Worm (Caenorhabditis elegans): ENCODE data around the gene chil-15.
"Not testable (repeated sequence)": the region's sequence is repeated elsewhere in the genome, so short reads cannot be mapped to it uniquely, and the experiment has no call there.

chil-15 gene

DNA sequence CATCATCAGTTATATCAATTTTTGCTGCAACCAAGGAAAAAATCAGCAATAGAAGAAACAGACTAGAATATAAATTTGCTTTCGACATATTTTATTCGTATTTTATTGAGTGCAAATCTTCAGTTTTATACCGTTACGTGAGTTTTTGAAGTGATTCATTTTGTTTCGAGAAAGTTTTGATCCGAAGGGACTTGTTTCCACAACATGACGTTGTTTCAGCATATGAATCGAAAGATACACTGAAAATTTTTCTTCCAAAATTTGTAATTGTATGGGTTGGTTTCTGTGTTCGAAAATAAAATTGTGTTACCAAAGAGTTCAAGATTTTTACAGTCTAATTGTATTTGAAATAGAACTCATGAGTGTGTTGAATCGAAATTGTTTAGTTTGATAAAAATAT is 36.6 kb upstream of the chil-15 start, which contains the start of gene T19H5.7:
Gene T19H5.7, minus strand, starts transcription at position 101 of the 400 bp plus-strand sequence.
- TF ChIP-seq sea-1 (GFP tag; conservative IDR thresholded peaks at IDR 0.05) (no peak), tbx-37 (GFP tag; conservative IDR thresholded peaks at IDR 0.05) (no peak), ets-7 (tag; optimal IDR thresholded peaks at IDR 0.05) (no peak), hmbx-1 (tag; optimal IDR thresholded peaks at IDR 0.05) (no peak), hmg-4 (GFP tag; optimal IDR thresholded peaks at IDR 0.05) (no peak), aly-1 (tag; optimal IDR thresholded peaks at IDR 0.05) (no peak), flt-1 (GFP tag; IDR thresholded peaks at IDR 0.05) (no peak)

DNA sequence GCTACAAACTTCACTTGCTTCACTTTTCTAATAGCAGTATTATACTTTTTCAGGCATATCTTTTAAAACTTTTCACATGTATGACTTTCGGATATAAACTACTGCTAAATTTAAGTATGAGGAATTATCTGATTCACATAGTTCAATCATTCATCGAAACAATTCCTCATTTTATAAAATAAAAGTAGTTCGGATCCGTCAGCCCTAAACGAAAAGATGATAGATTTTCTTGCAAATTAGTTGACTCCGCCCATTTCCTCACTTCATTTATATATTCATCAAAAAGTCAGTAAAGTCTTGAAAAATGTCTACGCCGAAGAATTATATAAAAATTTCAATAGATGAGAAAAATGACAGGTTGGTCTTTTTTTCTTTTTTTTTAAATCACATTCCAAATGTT is 34.1 kb upstream of the chil-15 start, which contains the start of gene chil-27:
Gene chil-27, plus strand, starts transcription at position 301 of the 400 bp plus-strand sequence.
- TF ChIP-seq flt-1 (GFP tag; IDR thresholded peaks at IDR 0.05) (no peak), sea-1 (GFP tag; conservative IDR thresholded peaks at IDR 0.05) (no peak), hnd-1 (tag; optimal IDR thresholded peaks at IDR 0.05) (no peak), ama-1 (optimal IDR thresholded peaks at IDR 0.05) (no peak), scrt-1 (GFP tag; IDR thresholded peaks at IDR 0.05) (no peak), ceh-13 (GFP tag; optimal IDR thresholded peaks at IDR 0.05) (no peak), tbx-37 (GFP tag; conservative IDR thresholded peaks at IDR 0.05) (no peak), ets-7 (tag; optimal IDR thresholded peaks at IDR 0.05) (no peak), hmbx-1 (tag; optimal IDR thresholded peaks at IDR 0.05) (no peak), F13C5.2 (tag; optimal IDR thresholded peaks at IDR 0.05) (no peak)

DNA sequence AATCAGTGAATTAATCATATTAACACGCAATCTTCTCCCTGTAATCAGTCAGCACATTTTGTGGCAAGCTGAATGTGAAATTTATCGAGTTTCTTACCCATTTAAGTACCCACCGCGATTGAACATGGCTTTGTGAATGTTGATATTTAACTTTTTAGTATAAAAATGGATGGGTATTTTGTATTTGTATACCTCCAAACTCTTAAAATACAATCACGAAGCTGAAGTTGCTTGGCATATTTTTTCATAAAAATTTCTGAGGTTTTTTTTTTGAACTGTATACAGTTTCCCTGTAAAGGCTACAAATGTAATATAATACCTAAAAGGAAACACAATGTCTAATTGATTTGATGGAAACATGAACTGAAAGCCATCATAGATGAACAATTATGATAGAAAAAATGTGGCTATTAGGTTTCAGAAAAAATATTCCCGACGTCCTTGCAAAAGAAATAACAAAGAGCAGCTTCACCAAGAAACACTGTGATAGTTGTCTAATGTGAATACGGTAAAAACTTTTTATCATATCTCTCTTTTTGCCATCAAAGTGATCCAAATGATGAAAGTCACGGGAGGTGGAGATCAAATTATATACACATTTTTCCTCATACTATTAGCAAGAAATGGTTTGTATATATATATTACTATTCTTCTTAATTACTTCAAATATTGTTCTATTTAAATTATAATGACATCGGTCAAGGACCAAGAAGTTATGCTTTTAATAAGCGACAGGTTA is 31.1 kb upstream of the chil-15 start, which contains the start of the genes chil-25 and chil-26:
Gene chil-25, minus strand, starts transcription at position 101 of the 739 bp plus-strand sequence.
Gene chil-26, plus strand, starts transcription at position 689 of the 739 bp plus-strand sequence.
- TF ChIP-seq hmg-4 (GFP tag; optimal IDR thresholded peaks at IDR 0.05) (no peak), tbx-11 (GFP tag; IDR thresholded peaks at IDR 0.05) (no peak), aly-1 (tag; optimal IDR thresholded peaks at IDR 0.05) (no peak), B0310.2 (tag; optimal IDR thresholded peaks at IDR 0.05) (no peak), ets-7 (tag; optimal IDR thresholded peaks at IDR 0.05) (no peak), tbx-37 (GFP tag; conservative IDR thresholded peaks at IDR 0.05) (no peak), flt-1 (GFP tag; IDR thresholded peaks at IDR 0.05) (no peak), ama-1 (optimal IDR thresholded peaks at IDR 0.05) (no peak), pes-1 (GFP tag; IDR thresholded peaks at IDR 0.05) (no peak), F13C5.2 (tag; optimal IDR thresholded peaks at IDR 0.05) (no peak), ceh-13 (GFP tag; optimal IDR thresholded peaks at IDR 0.05) (no peak), tra-4 (tag; optimal IDR thresholded peaks at IDR 0.05) (no peak), sea-1 (GFP tag; conservative IDR thresholded peaks at IDR 0.05) (no peak), hnd-1 (tag; optimal IDR thresholded peaks at IDR 0.05) (no peak), ceh-36 (tag; optimal IDR thresholded peaks at IDR 0.05) (no peak), scrt-1 (GFP tag; IDR thresholded peaks at IDR 0.05) (no peak), hmbx-1 (tag; optimal IDR thresholded peaks at IDR 0.05) (no peak)

DNA sequence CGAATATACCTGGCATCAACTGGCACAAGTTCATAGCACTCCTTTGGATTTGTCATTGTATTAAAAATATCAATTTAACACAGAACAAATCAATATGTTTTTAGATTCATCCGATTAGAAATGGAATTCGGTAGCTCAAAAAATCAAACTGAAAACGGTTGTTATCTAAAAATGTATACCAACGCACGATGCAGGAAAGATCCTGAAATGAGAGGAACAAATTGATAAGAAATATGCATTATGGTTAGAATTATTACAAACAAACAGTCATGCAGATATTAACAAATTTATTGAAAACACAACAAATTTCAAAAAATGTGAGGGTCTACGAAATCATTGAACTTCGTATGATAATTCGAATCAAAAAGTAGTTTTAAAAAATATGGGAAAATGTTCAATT is 26.6 kb upstream of the chil-15 start, which contains the start of gene T19H5.6:
Gene T19H5.6, minus strand, starts transcription at position 195 of the 400 bp plus-strand sequence.
- TF ChIP-seq tbx-37 (GFP tag; conservative IDR thresholded peaks at IDR 0.05) (no peak), ets-7 (tag; optimal IDR thresholded peaks at IDR 0.05) (no peak), hnd-1 (tag; optimal IDR thresholded peaks at IDR 0.05) (no peak), pes-1 (GFP tag; IDR thresholded peaks at IDR 0.05) (no peak), scrt-1 (GFP tag; IDR thresholded peaks at IDR 0.05) (no peak), F13C5.2 (tag; optimal IDR thresholded peaks at IDR 0.05) (no peak), tra-4 (tag; optimal IDR thresholded peaks at IDR 0.05) (no peak), B0310.2 (tag; optimal IDR thresholded peaks at IDR 0.05) (no peak), ceh-36 (tag; optimal IDR thresholded peaks at IDR 0.05) (no peak), hmg-4 (GFP tag; optimal IDR thresholded peaks at IDR 0.05) (no peak), flt-1 (GFP tag; IDR thresholded peaks at IDR 0.05) (no peak), hmbx-1 (tag; optimal IDR thresholded peaks at IDR 0.05) (no peak), ama-1 (optimal IDR thresholded peaks at IDR 0.05) (no peak), sea-1 (GFP tag; conservative IDR thresholded peaks at IDR 0.05) (no peak), ceh-13 (GFP tag; optimal IDR thresholded peaks at IDR 0.05) (no peak), tbx-11 (GFP tag; IDR thresholded peaks at IDR 0.05) (no peak), aly-1 (tag; optimal IDR thresholded peaks at IDR 0.05) (no peak)

DNA sequence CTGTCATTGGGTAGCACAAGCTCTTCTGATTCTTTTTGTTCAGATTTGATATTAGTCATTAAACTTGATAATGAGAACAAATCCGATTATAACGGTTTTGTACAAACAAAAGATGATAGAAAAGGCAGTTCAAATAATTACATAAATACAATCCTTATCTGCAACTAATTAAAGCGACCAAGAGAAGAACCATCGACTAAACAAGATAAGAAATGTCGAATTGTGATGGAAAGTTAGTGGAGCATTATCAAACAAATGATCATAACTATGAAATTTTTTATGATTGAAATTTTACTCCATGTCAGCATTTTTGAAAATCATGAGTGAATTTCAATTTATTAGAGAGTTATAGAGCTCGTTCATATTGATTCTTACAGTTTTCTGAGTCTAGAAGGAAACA is 25.0 kb upstream of the chil-15 start, which contains the start of gene chil-23:
Gene chil-23, minus strand, starts transcription at position 198 of the 400 bp plus-strand sequence.
- no peak for TF ChIP-seq tra-4 (tag; optimal IDR thresholded peaks at IDR 0.05)
- no peak for TF ChIP-seq aly-1 (tag; optimal IDR thresholded peaks at IDR 0.05)
- TF ChIP-seq pes-1 (GFP tag; IDR thresholded peaks at IDR 0.05): no peak
- TF ChIP-seq tbx-11 (GFP tag; IDR thresholded peaks at IDR 0.05): no peak
- TF ChIP-seq B0310.2 (tag; optimal IDR thresholded peaks at IDR 0.05): no peak
- TF ChIP-seq F13C5.2 (tag; optimal IDR thresholded peaks at IDR 0.05): no peak
- TF ChIP-seq hmg-4 (GFP tag; optimal IDR thresholded peaks at IDR 0.05): no peak
- no peak for TF ChIP-seq hnd-1 (tag; optimal IDR thresholded peaks at IDR 0.05)
- TF ChIP-seq flt-1 (GFP tag; IDR thresholded peaks at IDR 0.05): no peak
- TF ChIP-seq hmbx-1 (tag; optimal IDR thresholded peaks at IDR 0.05): no peak
- TF ChIP-seq ceh-13 (GFP tag; optimal IDR thresholded peaks at IDR 0.05): no peak
- TF ChIP-seq sea-1 (GFP tag; conservative IDR thresholded peaks at IDR 0.05): no peak
- no peak for TF ChIP-seq scrt-1 (GFP tag; IDR thresholded peaks at IDR 0.05)

DNA sequence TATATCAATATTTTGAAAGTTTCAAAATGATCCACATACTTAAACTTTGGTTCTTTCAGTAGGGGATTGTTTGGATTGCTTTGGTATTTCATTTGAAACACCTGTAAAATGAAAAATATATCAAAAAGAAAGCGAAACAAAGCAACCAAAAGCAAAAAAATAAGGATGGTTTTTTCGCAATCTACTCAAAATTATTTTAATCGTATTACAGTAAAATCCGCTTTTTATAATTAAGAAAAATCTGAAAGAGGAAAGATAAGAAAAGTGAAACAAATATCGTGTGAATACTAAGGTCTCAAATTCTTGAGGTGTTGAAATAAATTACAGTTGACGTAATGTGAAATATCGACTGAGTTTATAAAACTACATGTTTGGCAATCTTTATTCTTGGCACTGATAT is 22.7 kb upstream of the chil-15 start, which contains the start of gene chil-22:
Gene chil-22, minus strand, starts transcription at position 101 of the 400 bp plus-strand sequence.
- TF ChIP-seq hmg-4 (GFP tag; optimal IDR thresholded peaks at IDR 0.05) (no peak), ceh-36 (tag; optimal IDR thresholded peaks at IDR 0.05) (no peak), ets-7 (tag; optimal IDR thresholded peaks at IDR 0.05) (no peak), hnd-1 (tag; optimal IDR thresholded peaks at IDR 0.05) (no peak), scrt-1 (GFP tag; IDR thresholded peaks at IDR 0.05) (no peak)

DNA sequence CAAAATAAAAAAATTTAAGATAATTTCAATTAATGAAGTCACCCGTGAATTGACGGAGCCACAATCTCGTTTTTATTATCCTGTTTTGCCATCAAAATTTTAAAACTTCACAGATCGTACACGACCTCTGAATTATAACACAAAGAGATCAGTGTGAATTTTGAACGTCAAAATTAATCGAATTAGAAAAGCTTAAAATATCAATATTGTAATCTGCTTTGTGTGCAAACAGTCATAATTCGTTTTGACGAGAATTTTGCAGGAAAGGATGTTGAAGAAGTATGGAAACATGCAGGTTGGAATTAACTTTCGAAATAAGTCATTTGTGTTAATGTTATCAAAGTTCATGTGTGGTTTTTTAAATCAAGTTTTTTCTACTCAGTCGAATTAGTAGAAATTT is 18.5 kb upstream of the chil-15 start, which contains the start of gene chil-21:
Gene chil-21, minus strand, starts transcription at position 101 of the 400 bp plus-strand sequence.
- TF ChIP-seq tbx-11 (GFP tag; IDR thresholded peaks at IDR 0.05); sea-1 (GFP tag; conservative IDR thresholded peaks at IDR 0.05); tra-4 (tag; optimal IDR thresholded peaks at IDR 0.05): not testable (repeated sequence)

Data from whole organism, early embryonic.